Fruit fly (Drosophila melanogaster): Measurements from ENCODE around the gene laf.

laf gene

DNA sequence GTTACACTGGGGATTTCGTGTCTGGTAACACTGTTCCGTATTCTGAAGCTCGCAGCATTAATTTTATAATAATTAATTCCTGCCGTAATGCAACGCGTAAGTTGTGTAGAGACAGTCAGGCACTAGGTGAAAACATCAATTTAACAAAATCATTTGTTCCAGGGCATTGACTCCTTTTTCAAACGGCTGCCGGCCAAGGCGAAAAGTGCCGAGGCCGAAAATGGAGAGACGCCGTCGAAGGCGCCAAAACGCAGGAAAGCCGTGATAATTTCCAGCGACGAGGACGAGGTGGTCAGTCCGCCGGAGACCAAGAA, 28.3 kb upstream of the laf start:
- TF ChIP-seq Max (GFP tag; optimal IDR thresholded peaks at IDR 0.05) (no peak), D19B (GFP tag; optimal IDR thresholded peaks at IDR 0.05) (no peak), hbn (GFP tag; IDR thresholded peaks at IDR 0.05; ENCODE audit: partially characterized antibody) (peak; percentile 52), cg (GFP tag; optimal IDR thresholded peaks at IDR 0.05) (no peak), CG17912 (GFP tag; optimal IDR thresholded peaks at IDR 0.05) (no peak), CG4360 (GFP tag; IDR thresholded peaks at IDR 0.05) (no peak), exex (tag; optimal IDR thresholded peaks at IDR 0.05) (no peak), CG13894 (tag; optimal IDR thresholded peaks at IDR 0.05) (no peak), lbe (GFP tag; optimal IDR thresholded peaks at IDR 0.05) (no peak), CG8281 (tag; optimal IDR thresholded peaks at IDR 0.05) (no peak), CG6791 (GFP tag; IDR thresholded peaks at IDR 0.05; ENCODE audit: partially characterized antibody) (peak; percentile 4; the same call in 1 of the 3 replicates), CG32767 (GFP tag; IDR thresholded peaks at IDR 0.05) (no peak), CG3838 (GFP tag; optimal IDR thresholded peaks at IDR 0.05) (no peak), CG10274 (GFP tag; optimal IDR thresholded peaks at IDR 0.05) (no peak), CG1832 (GFP tag; optimal IDR thresholded peaks at IDR 0.05) (no peak), CG15269 (tag; optimal IDR thresholded peaks at IDR 0.05) (no peak), ato (GFP tag; IDR thresholded peaks at IDR 0.05; ENCODE audit: partially characterized antibody) (peak; percentile 25; the same call in 1 of the 2 replicates), al (GFP tag; IDR thresholded peaks at IDR 0.05) (no peak), CG1603 (tag; optimal IDR thresholded peaks at IDR 0.05) (no peak), vvl (GFP tag; IDR thresholded peaks at IDR 0.05) (0 out of 2 replicates have a peak, but pooled peaks have one; percentile 21), CG9797 (GFP tag; optimal IDR thresholded peaks at IDR 0.05) (peak; percentile 69), Six4 (GFP tag; optimal IDR thresholded peaks at IDR 0.05) (no peak), Sox100B (GFP tag; optimal IDR thresholded peaks at IDR 0.05) (no peak), CG17361 (GFP tag; IDR thresholded peaks at IDR 0.05) (no peak), toy (GFP tag; IDR thresholded peaks at IDR 0.05) (no peak), CG6765 (GFP tag; optimal IDR thresholded peaks at IDR 0.05) (no peak), bigmax (GFP tag; optimal IDR thresholded peaks at IDR 0.05) (no peak), hth (optimal IDR thresholded peaks at IDR 0.05) (no peak), CG13123 (GFP tag; optimal IDR thresholded peaks at IDR 0.05) (no peak), CG16863 (GFP tag; optimal IDR thresholded peaks at IDR 0.05) (no peak), cato (GFP tag; optimal IDR thresholded peaks at IDR 0.05; ENCODE audit: borderline replicate concordance) (no peak), lola (GFP tag; optimal IDR thresholded peaks at IDR 0.05) (no peak), HmgD (GFP tag; optimal IDR thresholded peaks at IDR 0.05) (no peak), aop (GFP tag; IDR thresholded peaks at IDR 0.05) (no peak), CG18599 (GFP tag; optimal IDR thresholded peaks at IDR 0.05) (no peak), CG6272 (GFP tag; IDR thresholded peaks at IDR 0.05) (no peak), CG4854 (GFP tag; optimal IDR thresholded peaks at IDR 0.05) (no peak), Med (GFP tag) (peak; percentile 77), pnt (GFP tag; optimal IDR thresholded peaks at IDR 0.05) (no peak), CG9932 (GFP tag; IDR thresholded peaks at IDR 0.05) (no peak), CG14050 (GFP tag; IDR thresholded peaks at IDR 0.05) (no peak), lov (optimal IDR thresholded peaks at IDR 0.05) (no peak), lov (GFP tag; IDR thresholded peaks at IDR 0.05) (no peak), jing (GFP tag; optimal IDR thresholded peaks at IDR 0.05) (no peak), CG10267 (tag; optimal IDR thresholded peaks at IDR 0.05) (no peak), Dp (GFP tag; optimal IDR thresholded peaks at IDR 0.05) (peak; percentile 7), ems (GFP tag; optimal IDR thresholded peaks at IDR 0.05) (no peak), CG14860 (GFP tag; IDR thresholded peaks at IDR 0.05; ENCODE audit: partially characterized antibody) (0 out of 3 replicates have a peak, but pooled peaks have one; percentile 0), ara (GFP tag; IDR thresholded peaks at IDR 0.05) (no peak), CrebB (tag; optimal IDR thresholded peaks at IDR 0.05) (no peak), Atf3 (GFP tag; optimal IDR thresholded peaks at IDR 0.05) (no peak), GATAe (GFP tag; conservative IDR thresholded peaks at IDR 0.05) (no peak)

All from whole organism, embryonic.